Worm (Caenorhabditis elegans): Measurements from ENCODE around the gene frpr-1.
A peak's percentile ranks its signal among the peaks of the same experiment; 100 is the strongest.

The frpr-1 gene

ce11 chrX:8163555-8163954, 34.1 kb upstream of the frpr-1 start (continued):
- TF ChIP-seq die-1 (tag; optimal IDR thresholded peaks at IDR 0.05) (peak; percentile 9), ztf-18 (tag; optimal IDR thresholded peaks at IDR 0.05) (no peak), lin-40 (tag; optimal IDR thresholded peaks at IDR 0.05) (peak; percentile 48), lin-54 (GFP tag; optimal IDR thresholded peaks at IDR 0.05) (no peak), attf-3 (GFP tag; conservative IDR thresholded peaks at IDR 0.05) (peak; percentile 45; the same call in 1 of the 2 replicates), dpl-1 (GFP tag; optimal IDR thresholded peaks at IDR 0.05) (no peak), mel-28 (tag; optimal IDR thresholded peaks at IDR 0.05; ENCODE audit: borderline replicate concordance) (no peak), egrh-3 (GFP tag; IDR thresholded peaks at IDR 0.05) (peak; percentile 95), atf-7 (tag; optimal IDR thresholded peaks at IDR 0.05) (peak; percentile 3), F39B2.1 (GFP tag; IDR thresholded peaks at IDR 0.05) (no peak), mcd-1 (GFP tag; IDR thresholded peaks at IDR 0.05) (peak; percentile 60), nhr-120 (GFP tag; IDR thresholded peaks at IDR 0.05) (no peak), F52B5.7 (tag; optimal IDR thresholded peaks at IDR 0.05) (peak; percentile 6), aptf-3 (GFP tag; IDR thresholded peaks at IDR 0.05) (0 out of 2 replicates have a peak, but pooled peaks have one; percentile 66), tlf-1 (GFP tag; optimal IDR thresholded peaks at IDR 0.05) (no peak), dox-1 (GFP tag; IDR thresholded peaks at IDR 0.05) (peak; percentile 32; the same call in 1 of the 2 replicates), hlh-26 (GFP tag; conservative IDR thresholded peaks at IDR 0.05) (0 out of 2 replicates have a peak, but pooled peaks have one; percentile 37), tbp1 (GFP tag; optimal IDR thresholded peaks at IDR 0.05) (peak; percentile 21)

- no peak for TF ChIP-seq Y53G8AR.9 (GFP tag; conservative IDR thresholded peaks at IDR 0.05)
- TF ChIP-seq F33H1.4 (GFP tag; IDR thresholded peaks at IDR 0.05) = no peak
These were observed 33.4 kb upstream of the frpr-1 start, which contains the start of gene F22F1.3 for ce11 chrX:8162793-8163192. Gene F22F1.3 (minus strand): TSS chrX:8163073.

- TF ChIP-seq K12H6.12 (tag; optimal IDR thresholded peaks at IDR 0.05) (peak; percentile 54), aptf-2 (GFP tag; conservative IDR thresholded peaks at IDR 0.05) (no peak), madf-10 (tag; optimal IDR thresholded peaks at IDR 0.05) (no peak), athp-1 (tag; optimal IDR thresholded peaks at IDR 0.05) (no peak), C17E4.6 (GFP tag; IDR thresholded peaks at IDR 0.05) (no peak), B0035.1 (tag; optimal IDR thresholded peaks at IDR 0.05) (no peak), ceh-27 (GFP tag; optimal IDR thresholded peaks at IDR 0.05) (peak; percentile 47), Y56A3A.18 (GFP tag; IDR thresholded peaks at IDR 0.05) (no peak)
These were observed 30.6 kb upstream of the frpr-1 start for ce11 chrX:8160016-8160415.

- TF ChIP-seq bed-1 (GFP tag; IDR thresholded peaks at IDR 0.05) (0 out of 2 replicates have a peak, but pooled peaks have one; percentile 53), zfh-2 (GFP tag; conservative IDR thresholded peaks at IDR 0.05) (peak; percentile 64), pbrm-1 (GFP tag; IDR thresholded peaks at IDR 0.05) (peak; percentile 43; the same call in 1 of the 2 replicates), F10E7.11 (tag; optimal IDR thresholded peaks at IDR 0.05) (no peak), K12H6.12 (tag; optimal IDR thresholded peaks at IDR 0.05) (no peak), rpc-1 (optimal IDR thresholded peaks at IDR 0.05) (no peak), rpc-1 (tag; optimal IDR thresholded peaks at IDR 0.05) (no peak), ztf-25 (GFP tag; IDR thresholded peaks at IDR 0.05) (0 out of 2 replicates have a peak, but pooled peaks have one; percentile 5), ceh-27 (GFP tag; optimal IDR thresholded peaks at IDR 0.05) (peak; percentile 11), F39B2.1 (GFP tag; IDR thresholded peaks at IDR 0.05) (peak; percentile 98), egrh-3 (GFP tag; IDR thresholded peaks at IDR 0.05) (peak; percentile 32; the same call in 1 of the 2 replicates), tbp1 (GFP tag; optimal IDR thresholded peaks at IDR 0.05) (peak; percentile 29), ztf-3 (GFP tag; optimal IDR thresholded peaks at IDR 0.05) (no peak), nhr-179 (tag; optimal IDR thresholded peaks at IDR 0.05) (no peak), fkh-3 (tag; optimal IDR thresholded peaks at IDR 0.05) (no peak), nhr-120 (GFP tag; IDR thresholded peaks at IDR 0.05) (0 out of 2 replicates have a peak, but pooled peaks have one; percentile 17)
These were observed 29.8 kb upstream of the frpr-1 start, which contains the start of gene hil-3 for ce11 chrX:8158975-8159813. Gene hil-3 (plus strand): TSS chrX:8159169.
